Worm (Caenorhabditis elegans): Measurements from ENCODE around the gene T20D3.6.

ce11 chrIV:9310935-9311566, 28.1 kb downstream of the T20D3.6 start:
- TF ChIP-seq snpc-4 (tag; optimal IDR thresholded peaks at IDR 0.05), result no peak
- TF ChIP-seq nhr-11 (tag; optimal IDR thresholded peaks at IDR 0.05), result no peak
- no peak for TF ChIP-seq ZK546.5 (tag; optimal IDR thresholded peaks at IDR 0.05)
- TF ChIP-seq ceh-9 (tag; optimal IDR thresholded peaks at IDR 0.05), result no peak
- TF ChIP-seq skn-1 (tag; optimal IDR thresholded peaks at IDR 0.05), result no peak
- TF ChIP-seq pqm-1 (tag; optimal IDR thresholded peaks at IDR 0.05), result peak; percentile 73
- no peak for TF ChIP-seq lin-39 (tag; optimal IDR thresholded peaks at IDR 0.05)
- TF ChIP-seq nhr-28 (tag; optimal IDR thresholded peaks at IDR 0.05), result no peak
- TF ChIP-seq ama-1 (optimal IDR thresholded peaks at IDR 0.05), result no peak
- TF ChIP-seq pha-4 (tag; optimal IDR thresholded peaks at IDR 0.05), result peak; percentile 3
